Fruit fly (Drosophila melanogaster) whole organism, embryonic: ENCODE measurements around the gene Usp1.

Experiments used
- B-H1 ChIP-seq: fragments of 200-800 bp; sonication (Bioruptor generic); IDR thresholded peaks from 3 replicates; pipeline ENCODE4 v1.3.6; 2022; ENCODE audit warnings: missing biosample characterization, missing genetic modification characterization
- B-H2 ChIP-seq: fragments of 200-800 bp; sonication (Bioruptor generic); optimal IDR thresholded peaks from 2 replicates; lab custom pipeline; 2018; ENCODE audit warnings: missing biosample characterization, mild to moderate bottlenecking, missing genetic modification characterization
- Bgb ChIP-seq: fragments of 200-800 bp; sonication (Bioruptor generic); IDR thresholded peaks from 2 replicates; pipeline ENCODE4 v1.3.6; 2022; ENCODE audit warnings: missing biosample characterization, missing genetic modification characterization; ENCODE audit not compliant: partially characterized antibody
- C15 ChIP-seq: fragments of 200-800 bp; sonication (Bioruptor generic); IDR thresholded peaks from 3 replicates; pipeline ENCODE4 v1.3.6; 2022; ENCODE audit warnings: missing biosample characterization, missing genetic modification characterization
- CG12104 ChIP-seq: fragments of 200-800 bp; sonication (Bioruptor generic); optimal IDR thresholded peaks from 3 replicates; lab custom pipeline; 2016; ENCODE audit warnings: missing biosample characterization, missing genetic modification characterization
- CG12744 ChIP-seq: fragments of 200-800 bp; sonication (Bioruptor generic); optimal IDR thresholded peaks from 2 replicates; lab custom pipeline; 2016; ENCODE audit warnings: missing biosample characterization, missing genetic modification characterization
- CG15479 ChIP-seq: fragments of 200-800 bp; sonication (Bioruptor generic); optimal IDR thresholded peaks from 3 replicates; lab custom pipeline; 2019; ENCODE audit warnings: missing biosample characterization, mild to moderate bottlenecking, missing genetic modification characterization, moderate library complexity
- CG17359 ChIP-seq: fragments of 200-800 bp; sonication (Bioruptor generic); optimal IDR thresholded peaks from 3 replicates; lab custom pipeline; 2018; ENCODE audit warnings: missing biosample characterization, mild to moderate bottlenecking, missing genetic modification characterization, moderate library complexity
- CG18619 ChIP-seq: fragments of 200-800 bp; sonication (Bioruptor generic); optimal IDR thresholded peaks from 3 replicates; lab custom pipeline; 2017; ENCODE audit warnings: missing biosample characterization, mild to moderate bottlenecking, missing genetic modification characterization
- CG2116 ChIP-seq: fragments of 200-800 bp; sonication (Bioruptor generic); optimal IDR thresholded peaks from 3 replicates; lab custom pipeline; 2018; ENCODE audit warnings: missing biosample characterization, mild to moderate bottlenecking, missing genetic modification characterization
- CG3163 ChIP-seq: fragments of 200-800 bp; sonication (Bioruptor generic); optimal IDR thresholded peaks from 3 replicates; lab custom pipeline; 2016; ENCODE audit warnings: missing biosample characterization, missing genetic modification characterization
- CG33213 ChIP-seq: fragments of 200-800 bp; sonication (Bioruptor generic); optimal IDR thresholded peaks from 3 replicates; lab custom pipeline; 2016; ENCODE audit warnings: missing biosample characterization, missing genetic modification characterization
- CG4328 ChIP-seq: fragments of 200-800 bp; sonication (Bioruptor generic); optimal IDR thresholded peaks from 3 replicates; lab custom pipeline; 2017; ENCODE audit warnings: missing biosample characterization, missing genetic modification reagents, missing genetic modification characterization
- CG6175 ChIP-seq: fragments of 200-800 bp; sonication (Bioruptor generic); IDR thresholded peaks from 3 replicates; pipeline ENCODE4 v1.3.6; 2022; ENCODE audit warnings: missing biosample characterization, missing genetic modification characterization
- CG6791 ChIP-seq: fragments of 200-800 bp; sonication (Bioruptor generic); IDR thresholded peaks from 3 replicates; pipeline ENCODE4 v1.3.6; 2022; ENCODE audit warnings: missing biosample characterization, missing genetic modification characterization; ENCODE audit not compliant: partially characterized antibody
- CG9797 ChIP-seq: fragments of 200-800 bp; sonication (Bioruptor generic); optimal IDR thresholded peaks from 3 replicates; lab custom pipeline; 2018; ENCODE audit warnings: missing biosample characterization, mild to moderate bottlenecking, missing genetic modification characterization
- Dip2 ChIP-seq: fragments of 200-800 bp; sonication (Bioruptor generic); IDR thresholded peaks from 2 replicates; pipeline ENCODE4 v1.3.6; 2022; ENCODE audit warnings: missing biosample characterization, missing genetic modification characterization
- Dp ChIP-seq: fragments of 200-800 bp; sonication (Bioruptor generic); optimal IDR thresholded peaks from 2 replicates; lab custom pipeline; 2018; ENCODE audit warnings: missing biosample characterization, mild to moderate bottlenecking, missing genetic modification characterization, moderate library complexity
- H15 ChIP-seq: fragments of 200-800 bp; sonication (Bioruptor generic); IDR thresholded peaks from 3 replicates; pipeline ENCODE4 v1.3.6; 2022; ENCODE audit warnings: missing biosample characterization, missing genetic modification characterization
- MBD-R2 ChIP-seq: fragments of 200-800 bp; sonication (Bioruptor generic); IDR thresholded peaks from 2 replicates; pipeline ENCODE4 v1.3.6; 2022; ENCODE audit warnings: missing biosample characterization, missing genetic modification characterization
- Mad ChIP-seq: fragments of 200-800 bp; sonication (Bioruptor generic); optimal IDR thresholded peaks from 2 replicates; lab custom pipeline; 2016; ENCODE audit warnings: missing biosample characterization, missing genetic modification characterization
- Ptx1 ChIP-seq: fragments of 200-800 bp; sonication (Bioruptor generic); IDR thresholded peaks from 2 replicates; pipeline ENCODE4 v1.3.6; 2022; ENCODE audit warnings: missing biosample characterization, missing genetic modification characterization
- Stat92E ChIP-seq, 3 experiments: fragments of >200 bp in 2 of 3; fragments of 200-800 bp in 1 of 3; sonication (Bioruptor generic) in 1 of 3; optimal IDR thresholded peaks; 2 replicates each; lab custom pipeline; 2017 to 2019; ENCODE audit warnings: missing biosample characterization in 3 of 3, missing genetic modification characterization in 3 of 3, mild to moderate bottlenecking in 1 of 3, moderate library complexity in 1 of 3
- TFAM ChIP-seq: fragments of 200-800 bp; sonication (Bioruptor generic); optimal IDR thresholded peaks from 2 replicates; lab custom pipeline; 2017; ENCODE audit warnings: missing biosample characterization, missing genetic modification characterization, inconsistent platforms
- abd-A ChIP-seq: fragments of 200-800 bp; sonication (Bioruptor generic); optimal IDR thresholded peaks from 3 replicates; lab custom pipeline; 2019; ENCODE audit warnings: missing biosample characterization, mild to moderate bottlenecking, missing genetic modification characterization, moderate library complexity
- ap ChIP-seq: fragments of 200-800 bp; sonication (Bioruptor generic); IDR thresholded peaks from 2 replicates; pipeline ENCODE4 v1.3.6; 2022; ENCODE audit warnings: missing biosample characterization, missing genetic modification characterization
- ase ChIP-seq: fragments of 200-800 bp; sonication (Bioruptor generic); IDR thresholded peaks from 3 replicates; pipeline ENCODE4 v1.3.6; 2022; ENCODE audit warnings: missing biosample characterization, missing genetic modification characterization
- ash1 ChIP-seq: fragments of 200-800 bp; sonication (Bioruptor generic); optimal IDR thresholded peaks from 2 replicates; lab custom pipeline; 2018; ENCODE audit warnings: missing biosample characterization, mild to moderate bottlenecking, missing genetic modification characterization
- br ChIP-seq: fragments of >200 bp; optimal IDR thresholded peaks from 2 replicates; lab custom pipeline; 2017
- bsh ChIP-seq, 2 experiments: fragments of 200-800 bp; sonication (Bioruptor generic); optimal IDR thresholded peaks; 2 replicates each; lab custom pipeline; 2017 to 2018; ENCODE audit warnings: mild to moderate bottlenecking in 2 of 2, missing biosample characterization in 2 of 2, missing genetic modification characterization in 2 of 2, moderate library complexity in 1 of 2
- cad ChIP-seq: fragments of >200 bp; optimal IDR thresholded peaks from 2 replicates; lab custom pipeline; 2017; ENCODE audit warnings: missing biosample characterization, missing genetic modification characterization
- caup ChIP-seq: fragments of 200-800 bp; sonication (Bioruptor generic); optimal IDR thresholded peaks from 3 replicates; lab custom pipeline; 2017; ENCODE audit warnings: missing biosample characterization, mild to moderate bottlenecking, missing genetic modification characterization, moderate library complexity; ENCODE audit not compliant: severe bottlenecking
- dati ChIP-seq: fragments of 200-800 bp; sonication (Bioruptor generic); IDR thresholded peaks from 2 replicates; pipeline ENCODE4 v1.3.6; 2022; ENCODE audit warnings: missing biosample characterization, missing genetic modification characterization
- eve ChIP-seq, 2 experiments: fragments of >200 bp; optimal IDR thresholded peaks; 2 replicates each; lab custom pipeline; 2017; ENCODE audit warnings: missing biosample characterization in 2 of 2, missing genetic modification characterization in 2 of 2
- eyg ChIP-seq: fragments of 200-800 bp; sonication (Bioruptor generic); optimal IDR thresholded peaks from 3 replicates; lab custom pipeline; 2016; ENCODE audit warnings: missing biosample characterization, missing genetic modification characterization
- hbn ChIP-seq: fragments of 200-800 bp; sonication (Bioruptor generic); IDR thresholded peaks from 2 replicates; pipeline ENCODE4 v1.3.6; 2022; ENCODE audit warnings: missing biosample characterization, missing genetic modification characterization; ENCODE audit not compliant: partially characterized antibody
- hth ChIP-seq: fragments of >200 bp; optimal IDR thresholded peaks from 2 replicates; lab custom pipeline; 2017; ENCODE audit warnings: inconsistent platforms
- kay ChIP-seq: fragments of 200-800 bp; sonication (Bioruptor generic); optimal IDR thresholded peaks from 2 replicates; lab custom pipeline; 2016; ENCODE audit warnings: missing biosample characterization, missing genetic modification characterization
- lola ChIP-seq, 3 experiments: fragments of >200 bp in 2 of 3; fragments of 200-800 bp in 1 of 3; sonication (Bioruptor generic) in 1 of 3; optimal IDR thresholded peaks; 2 replicates each; lab custom pipeline; 2017 to 2019; ENCODE audit warnings: missing biosample characterization in 3 of 3, missing genetic modification characterization in 3 of 3, mild to moderate bottlenecking in 1 of 3, moderate library complexity in 1 of 3
- mld ChIP-seq: fragments of 200-800 bp; sonication (Bioruptor generic); IDR thresholded peaks from 3 replicates; pipeline ENCODE4 v1.3.6; 2022; ENCODE audit warnings: missing biosample characterization, missing genetic modification characterization; ENCODE audit not compliant: partially characterized antibody
- nmo ChIP-seq: fragments of 200-800 bp; sonication (Bioruptor generic); optimal IDR thresholded peaks from 2 replicates; lab custom pipeline; 2018; ENCODE audit warnings: missing biosample characterization, mild to moderate bottlenecking, missing genetic modification characterization, moderate library complexity
- oc ChIP-seq: fragments of 200-800 bp; sonication (Bioruptor generic); optimal IDR thresholded peaks from 2 replicates; lab custom pipeline; 2018; ENCODE audit warnings: missing biosample characterization, mild to moderate bottlenecking, missing genetic modification characterization, moderate library complexity
- pros ChIP-seq: fragments of 200-800 bp; sonication (Bioruptor generic); optimal IDR thresholded peaks from 3 replicates; lab custom pipeline; 2019; ENCODE audit warnings: missing biosample characterization, mild to moderate bottlenecking, missing genetic modification characterization, moderate library complexity
- salm ChIP-seq: fragments of 200-800 bp; sonication (Bioruptor generic); optimal IDR thresholded peaks from 2 replicates; lab custom pipeline; 2018; ENCODE audit warnings: missing biosample characterization, mild to moderate bottlenecking, missing genetic modification characterization
- sna ChIP-seq: fragments of 200-800 bp; sonication (Bioruptor generic); IDR thresholded peaks from 2 replicates; pipeline ENCODE4 v1.3.6; 2022; ENCODE audit warnings: missing biosample characterization, missing genetic modification characterization; ENCODE audit not compliant: partially characterized antibody
- tin ChIP-seq: fragments of 200-800 bp; sonication (Bioruptor generic); optimal IDR thresholded peaks from 3 replicates; lab custom pipeline; 2016; ENCODE audit warnings: missing biosample characterization, missing genetic modification characterization
- tna ChIP-seq: fragments of 200-800 bp; sonication (Bioruptor generic); IDR thresholded peaks from 2 replicates; pipeline ENCODE4 v1.3.6; 2022; ENCODE audit warnings: missing biosample characterization, missing genetic modification characterization; ENCODE audit not compliant: partially characterized antibody
- ttk ChIP-seq: fragments of 200-800 bp; sonication (Bioruptor generic); IDR thresholded peaks from 2 replicates; pipeline ENCODE4 v2.1.2; 2022; ENCODE audit warnings: missing biosample characterization, missing genetic modification characterization
- vnd ChIP-seq: fragments of 200-800 bp; sonication (Bioruptor generic); IDR thresholded peaks from 3 replicates; pipeline ENCODE4 v1.3.6; 2022; ENCODE audit warnings: missing biosample characterization, missing genetic modification characterization; ENCODE audit not compliant: partially characterized antibody
- yki ChIP-seq: fragments of >200 bp; optimal IDR thresholded peaks from 3 replicates; lab custom pipeline; 2018

Gene Usp1

DNA sequence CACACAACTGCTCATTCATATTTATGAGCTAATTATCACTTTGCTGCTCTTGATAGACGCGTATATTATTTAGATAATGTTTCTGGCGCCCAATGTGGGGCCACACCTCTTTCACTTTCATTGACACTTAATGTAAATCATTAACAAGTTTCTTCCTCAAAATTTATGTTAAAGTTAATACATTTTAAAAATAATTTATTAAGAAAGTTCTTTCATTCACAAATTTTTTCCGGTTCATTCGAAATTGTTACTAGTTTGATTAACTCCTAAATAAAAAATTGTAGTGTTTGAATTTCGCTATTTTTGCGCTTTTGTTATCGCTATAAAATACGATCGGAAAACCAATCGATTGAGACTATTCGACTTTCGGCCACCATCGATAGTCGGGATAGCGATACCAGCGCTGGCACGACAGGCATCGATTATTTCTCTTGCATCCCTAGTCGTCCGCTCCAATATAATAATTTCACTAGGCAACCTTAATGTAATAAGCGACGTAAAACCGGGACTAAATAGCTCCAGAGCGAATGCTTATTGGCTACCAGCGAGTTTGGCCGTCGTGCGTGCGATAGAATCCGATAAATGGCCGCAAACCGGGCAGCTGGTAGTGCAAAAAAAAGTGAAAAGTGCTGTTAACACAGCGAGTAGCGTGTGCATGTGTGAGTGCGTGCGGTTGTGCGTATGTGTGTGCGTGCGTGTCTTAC lies at the start of gene Usp1 (continued):
- TF ChIP-seq caup (GFP tag; lab: Kevin White, UChicago) (no peak), dati (GFP tag; lab: Robert Waterston, UW) (no peak), CG3163 (GFP tag; lab: Kevin White, UChicago) (peak; percentile 5), sna (GFP tag; lab: Robert Waterston, UW) (peak; percentile 90), eve (GFP tag; optimal IDR thresholded peaks at IDR 0.05; lab: Kevin White, UChicago) (no peak), oc (no peak), Ptx1 (no peak), CG2116 (GFP tag; lab: Kevin White, UChicago) (peak; percentile 97), CG6175 (GFP tag; lab: Robert Waterston, UW) (no peak), CG12104 (GFP tag; lab: Kevin White, UChicago) (no peak), kay (GFP tag; lab: Kevin White, UChicago) (no peak), lola (GFP tag; optimal IDR thresholded peaks at IDR 0.05; lab: Kevin White, UChicago) (no peak), salm (no peak), Dip2 (GFP tag; lab: Robert Waterston, UW) (no peak), Bgb (peak; percentile 98), H15 (GFP tag; lab: Robert Waterston, UW) (no peak), C15 (GFP tag; lab: Robert Waterston, UW) (no peak), tin (no peak), Mad (GFP tag; lab: Kevin White, UChicago) (no peak), bsh (GFP tag; optimal IDR thresholded peaks at IDR 0.05; lab: Kevin White, UChicago) (no peak), ash1 (GFP tag; lab: Kevin White, UChicago) (no peak), B-H1 (no peak), ap (no peak), ttk (GFP tag; lab: Robert Waterston, UW) (no peak), B-H2 (GFP tag; lab: Kevin White, UChicago) (no peak), CG4328 (GFP tag; lab: Kevin White, UChicago) (no peak), CG17359 (tag; lab: Kevin White, UChicago) (no peak), tna (GFP tag; lab: Robert Waterston, UW) (peak; percentile 98), nmo (peak; percentile 62), br (lab: Kevin White, UChicago) (no peak), mld (GFP tag; lab: Robert Waterston, UW) (peak; percentile 97), CG18619 (GFP tag; lab: Kevin White, UChicago) (no peak), CG12744 (GFP tag; lab: Kevin White, UChicago) (no peak), CG6791 (GFP tag; lab: Robert Waterston, UW) (peak; percentile 99), CG33213 (GFP tag; lab: Kevin White, UChicago) (peak; percentile 37), CG9797 (GFP tag; lab: Kevin White, UChicago) (peak; percentile 44), eyg (GFP tag; lab: Kevin White, UChicago) (no peak), cad (GFP tag; lab: Kevin White, UChicago) (no peak), vnd (GFP tag; lab: Robert Waterston, UW) (peak; percentile 94), CG15479 (GFP tag; lab: Kevin White, UChicago) (no peak), hth (lab: Kevin White, UChicago) (no peak), yki (lab: Kevin White, UChicago) (no peak), TFAM (GFP tag; lab: Kevin White, UChicago) (no peak), Stat92E (GFP tag; optimal IDR thresholded peaks at IDR 0.05; lab: Kevin White, UChicago) (peak in 1 of 3 experiments; percentile 42), ase (GFP tag; lab: Robert Waterston, UW) (no peak), abd-A (tag; lab: Kevin White, UChicago) (no peak), hbn (GFP tag; lab: Robert Waterston, UW) (peak; percentile 87), Dp (GFP tag; lab: Kevin White, UChicago) (peak; percentile 90), pros (GFP tag; lab: Kevin White, UChicago) (no peak), MBD-R2 (GFP tag; lab: Robert Waterston, UW) (peak; percentile 53)
